Fruit fly (Drosophila melanogaster): Measurements from ENCODE around the gene Rpn5.
A peak's percentile ranks its signal among the peaks of the same experiment; 100 is the strongest.

Rpn5 gene

dm6 chr3R:5824456-5824855 is 35.2 kb downstream of the Rpn5 start, which contains the start of the genes Sec20 and dgrn (continued):
- TF ChIP-seq scrt (GFP tag; optimal IDR thresholded peaks at IDR 0.05) (no peak), nerfin-2 (GFP tag; IDR thresholded peaks at IDR 0.05; ENCODE audit: partially characterized antibody) (peak; percentile 84), phol (tag; optimal IDR thresholded peaks at IDR 0.05) (peak; percentile 87), klu (GFP tag; IDR thresholded peaks at IDR 0.05) (no peak; the same call in 1 of the 2 replicates), lbe (GFP tag; optimal IDR thresholded peaks at IDR 0.05) (peak; percentile 83), sd (tag; optimal IDR thresholded peaks at IDR 0.05) (peak; percentile 75), hb (GFP tag; IDR thresholded peaks at IDR 0.05; ENCODE audit: partially characterized antibody) (peak; percentile 94), Doc3 (GFP tag; IDR thresholded peaks at IDR 0.05; ENCODE audit: partially characterized antibody) (peak; percentile 91), CG3847 (GFP tag; IDR thresholded peaks at IDR 0.05) (peak; percentile 77), tll (GFP tag; optimal IDR thresholded peaks at IDR 0.05) (no peak), CG11723 (GFP tag; optimal IDR thresholded peaks at IDR 0.05) (peak; percentile 19), CG11504 (tag; optimal IDR thresholded peaks at IDR 0.05) (no peak), pita (GFP tag; optimal IDR thresholded peaks at IDR 0.05) (no peak), cad (GFP tag; optimal IDR thresholded peaks at IDR 0.05) (no peak), CG11560 (tag; IDR thresholded peaks at IDR 0.05) (no peak), CG1832 (GFP tag; optimal IDR thresholded peaks at IDR 0.05) (no peak), Abd-B (GFP tag; optimal IDR thresholded peaks at IDR 0.05) (peak; percentile 60), otp (GFP tag; IDR thresholded peaks at IDR 0.05) (no peak), Rx (GFP tag; IDR thresholded peaks at IDR 0.05) (0 out of 2 replicates have a peak, but pooled peaks have one; percentile 25), CG30431 (GFP tag; optimal IDR thresholded peaks at IDR 0.05) (no peak), CG7372 (GFP tag; IDR thresholded peaks at IDR 0.05) (no peak), repo (GFP tag; optimal IDR thresholded peaks at IDR 0.05) (no peak), CG34422 (GFP tag; IDR thresholded peaks at IDR 0.05) (peak; percentile 37; the same call in 1 of the 3 replicates), Usf (GFP tag; optimal IDR thresholded peaks at IDR 0.05) (no peak), CG6272 (GFP tag; IDR thresholded peaks at IDR 0.05) (peak; percentile 73), ind (GFP tag; optimal IDR thresholded peaks at IDR 0.05) (peak; percentile 70), Deaf1 (tag; optimal IDR thresholded peaks at IDR 0.05) (peak; percentile 63), CG12299 (tag; optimal IDR thresholded peaks at IDR 0.05) (peak; percentile 28), CG7556 (GFP tag; optimal IDR thresholded peaks at IDR 0.05) (peak; percentile 54), CG18011 (GFP tag; optimal IDR thresholded peaks at IDR 0.05) (no peak), Optix (GFP tag; IDR thresholded peaks at IDR 0.05) (no peak), CG7928 (GFP tag; optimal IDR thresholded peaks at IDR 0.05) (no peak), CG4707 (GFP tag; optimal IDR thresholded peaks at IDR 0.05) (no peak), CG8478 (optimal IDR thresholded peaks at IDR 0.05) (no peak), Jarid2 (GFP tag; optimal IDR thresholded peaks at IDR 0.05) (no peak), CG6254 (GFP tag; optimal IDR thresholded peaks at IDR 0.05) (no peak), tup (GFP tag; optimal IDR thresholded peaks at IDR 0.05) (peak; percentile 37), run (tag; optimal IDR thresholded peaks at IDR 0.05) (no peak), BtbVII (GFP tag; optimal IDR thresholded peaks at IDR 0.05) (no peak), CG7271 (tag; optimal IDR thresholded peaks at IDR 0.05) (peak; percentile 50), Nf-YA (GFP tag; IDR thresholded peaks at IDR 0.05) (no peak), aop (GFP tag; IDR thresholded peaks at IDR 0.05) (no peak), CG2875 (GFP tag; optimal IDR thresholded peaks at IDR 0.05) (no peak), Hmx (GFP tag; optimal IDR thresholded peaks at IDR 0.05) (no peak), chm (GFP tag; IDR thresholded peaks at IDR 0.05) (no peak), CG11456 (GFP tag; IDR thresholded peaks at IDR 0.05) (peak; percentile 70; the same call in 2 of the 3 replicates), CG18476 (GFP tag; optimal IDR thresholded peaks at IDR 0.05) (peak; percentile 52), Mrtf (GFP tag; IDR thresholded peaks at IDR 0.05) (0 out of 3 replicates have a peak, but pooled peaks have one; percentile 23), fru (optimal IDR thresholded peaks at IDR 0.05) (no peak), gce (GFP tag; IDR thresholded peaks at IDR 0.05) (no peak), al (GFP tag; IDR thresholded peaks at IDR 0.05) (peak; percentile 47; the same call in 1 of the 2 replicates)

All from whole organism, embryonic.